Worm (Caenorhabditis elegans): ENCODE results near the gene try-3.

- TF ChIP-seq ceh-16 (tag; optimal IDR thresholded peaks at IDR 0.05) (no peak), nhr-11 (tag; optimal IDR thresholded peaks at IDR 0.05) (no peak), nhr-237 (tag; optimal IDR thresholded peaks at IDR 0.05) (no peak), nhr-12 (tag; optimal IDR thresholded peaks at IDR 0.05) (no peak), lsy-2 (tag; optimal IDR thresholded peaks at IDR 0.05) (no peak)
Measured at ce11 chrIV:6535908-6536307, 21.0 kb upstream of the try-3 start, which contains the start of gene C01G5.3.

Measured in whole organism, L2 larva.